Worm (Caenorhabditis elegans) whole organism, midembryonic: ENCODE data around the gene col-85.

ENCODE experiments used
- cog-1 ChIP-seq: sonication (generic microtip); optimal IDR thresholded peaks from 2 replicates; lab custom pipeline; 2016; ENCODE audit warnings: missing genetic modification characterization, missing compliant biosample characterization
- flt-1 ChIP-seq: fragments of 200-800 bp; sonication (Bioruptor generic); IDR thresholded peaks from 2 replicates; pipeline ENCODE4 v1.3.6; 2022; ENCODE audit warnings: missing genetic modification characterization, missing compliant biosample characterization
- med-1 ChIP-seq: sonication (generic microtip); optimal IDR thresholded peaks from 2 replicates; lab custom pipeline; 2017; ENCODE audit warnings: missing genetic modification characterization, mild to moderate bottlenecking, missing compliant biosample characterization, antibody characterized with exemption, missing genetic modification reagents; ENCODE audit not compliant: insufficient read depth
- tab-1 ChIP-seq: fragments of 200-800 bp; sonication (Bioruptor generic); IDR thresholded peaks from 2 replicates; pipeline ENCODE4 v1.3.6; 2022; ENCODE audit warnings: missing genetic modification characterization, missing compliant biosample characterization
- ztf-29 ChIP-seq: fragments of 200-800 bp; sonication (Bioruptor generic); IDR thresholded peaks from 2 replicates; pipeline ENCODE4 v1.3.6; 2022; ENCODE audit warnings: missing genetic modification reagents, missing genetic modification characterization, missing compliant biosample characterization

ce11 chrII:12452754-12453352, 42.0 kb downstream of the col-85 start, which contains the start of the genes sre-35 and sre-33:
- TF ChIP-seq flt-1 (GFP tag; lab: Robert Waterston, UW) = no peak
- no peak for TF ChIP-seq cog-1 (tag; lab: Kevin White, UChicago)
- no peak for TF ChIP-seq med-1 (GFP tag; lab: Kevin White, UChicago)
- TF ChIP-seq ztf-29 = no peak
- no peak for TF ChIP-seq tab-1 (GFP tag; lab: Robert Waterston, UW)
